Worm (Caenorhabditis elegans) whole organism, young adult: ENCODE results near the gene pcp-3.
A peak's percentile ranks its signal among the peaks of the same experiment; 100 is the strongest.

Experiments
- B0336.3 ChIP-seq: fragments of 200-800 bp; sonication (Bioruptor generic); IDR thresholded peaks from 2 replicates; pipeline ENCODE4 v1.3.6; 2022; ENCODE audit warnings: missing genetic modification characterization, missing compliant biosample characterization
- D2030.7 ChIP-seq: fragments of 200-800 bp; sonication (Bioruptor generic); IDR thresholded peaks from 2 replicates; pipeline ENCODE4 v1.3.6; 2022; ENCODE audit warnings: missing genetic modification reagents, missing genetic modification characterization, missing compliant biosample characterization
- F10E7.11 ChIP-seq: sonication (generic microtip); optimal IDR thresholded peaks from 2 replicates; lab custom pipeline; 2017; ENCODE audit warnings: mild to moderate bottlenecking, missing genetic modification characterization, moderate library complexity, missing compliant biosample characterization
- F22D6.2 ChIP-seq: sonication (generic microtip); optimal IDR thresholded peaks from 2 replicates; lab custom pipeline; 2016; ENCODE audit warnings: mild to moderate bottlenecking, missing genetic modification characterization, missing compliant biosample characterization
- F23B12.7 ChIP-seq: sonication (generic microtip); optimal IDR thresholded peaks from 2 replicates; lab custom pipeline; 2017; ENCODE audit warnings: missing genetic modification characterization, mild to moderate bottlenecking, missing compliant biosample characterization, antibody characterized with exemption, moderate library complexity; ENCODE audit not compliant: insufficient read depth
- F33H1.4 ChIP-seq: fragments of 200-800 bp; sonication (Bioruptor generic); IDR thresholded peaks from 2 replicates; pipeline ENCODE4 v1.3.6; 2022; ENCODE audit warnings: missing genetic modification reagents, missing genetic modification characterization, missing compliant biosample characterization
- F39B2.1 ChIP-seq: fragments of 200-800 bp; sonication (Bioruptor generic); IDR thresholded peaks from 2 replicates; pipeline ENCODE4 v1.3.6; 2022; ENCODE audit warnings: missing genetic modification reagents, missing genetic modification characterization, missing compliant biosample characterization
- F49E8.2 ChIP-seq: sonication (generic microtip); optimal IDR thresholded peaks from 3 replicates; lab custom pipeline; 2017; ENCODE audit warnings: missing genetic modification characterization, mild to moderate bottlenecking, missing compliant biosample characterization, antibody characterized with exemption, moderate library complexity; ENCODE audit not compliant: insufficient read depth
- K11D2.4 ChIP-seq: fragments of 200-800 bp; sonication (Bioruptor generic); IDR thresholded peaks from 2 replicates; pipeline ENCODE4 v1.3.6; 2022; ENCODE audit warnings: missing genetic modification reagents, missing genetic modification characterization, missing compliant biosample characterization
- T07F8.4 ChIP-seq: sonication (generic microtip); optimal IDR thresholded peaks from 2 replicates; lab custom pipeline; 2016; ENCODE audit warnings: mild to moderate bottlenecking, missing genetic modification characterization, moderate library complexity, missing compliant biosample characterization
- T26A5.8 ChIP-seq: sonication (generic microtip); optimal IDR thresholded peaks from 2 replicates; lab custom pipeline; 2016; ENCODE audit warnings: missing genetic modification characterization, missing compliant biosample characterization
- Y53F4B.3 ChIP-seq: fragments of 200-800 bp; sonication (Bioruptor generic); IDR thresholded peaks from 2 replicates; pipeline ENCODE4 v1.3.6; 2022; ENCODE audit warnings: missing genetic modification reagents, missing genetic modification characterization, missing compliant biosample characterization
- Y53G8AR.9 ChIP-seq: fragments of 200-800 bp; sonication (Bioruptor generic); conservative IDR thresholded peaks from 2 replicates; pipeline ENCODE4 v1.3.6; 2022; ENCODE audit warnings: missing genetic modification reagents, missing genetic modification characterization, missing compliant biosample characterization
- Y56A3A.18 ChIP-seq: fragments of 200-800 bp; sonication (Bioruptor generic); IDR thresholded peaks from 2 replicates; pipeline ENCODE4 v1.3.6; 2022; ENCODE audit warnings: missing genetic modification reagents, missing genetic modification characterization, missing compliant biosample characterization
- Y79H2A.3 ChIP-seq: fragments of 200-800 bp; sonication (Bioruptor generic); conservative IDR thresholded peaks from 2 replicates; pipeline ENCODE4 v1.3.6; 2022; ENCODE audit warnings: missing genetic modification reagents, missing genetic modification characterization, missing compliant biosample characterization
- attf-5 ChIP-seq: fragments of 200-800 bp; sonication (Bioruptor generic); optimal IDR thresholded peaks from 2 replicates; lab custom pipeline; 2018; ENCODE audit warnings: mild to moderate bottlenecking, missing genetic modification characterization, missing compliant biosample characterization
- attf-6 ChIP-seq: fragments of 200-800 bp; sonication (Bioruptor generic); IDR thresholded peaks from 2 replicates; pipeline ENCODE4 v1.3.6; 2022; ENCODE audit warnings: missing genetic modification reagents, missing genetic modification characterization, missing compliant biosample characterization
- bed-1 ChIP-seq: fragments of 200-800 bp; sonication (Bioruptor generic); IDR thresholded peaks from 2 replicates; pipeline ENCODE4 v1.3.6; 2022; ENCODE audit warnings: missing genetic modification reagents, missing genetic modification characterization, missing compliant biosample characterization
- cebp-1 ChIP-seq, 2 experiments: fragments of 200-800 bp in 1 of 2; sonication (Bioruptor generic) in 1 of 2; sonication (generic microtip) in 1 of 2; IDR thresholded peaks in 1 of 2; optimal IDR thresholded peaks in 1 of 2; 2 replicates each; pipeline versions ENCODE4 v1.3.6 to Lab custom; 2017 to 2022; ENCODE audit warnings: missing compliant biosample characterization in 2 of 2, missing genetic modification characterization in 2 of 2, mild to moderate bottlenecking in 1 of 2, missing genetic modification reagents in 1 of 2, moderate library complexity in 1 of 2
- ceh-79 ChIP-seq: sonication (generic microtip); optimal IDR thresholded peaks from 2 replicates; lab custom pipeline; 2017; ENCODE audit warnings: mild to moderate bottlenecking, missing genetic modification characterization, missing compliant biosample characterization
- dox-1 ChIP-seq: fragments of 200-800 bp; sonication (Bioruptor generic); IDR thresholded peaks from 2 replicates; pipeline ENCODE4 v1.3.6; 2022; ENCODE audit warnings: missing genetic modification reagents, missing genetic modification characterization, missing compliant biosample characterization
- ekl-4 ChIP-seq: fragments of 200-800 bp; sonication (Bioruptor generic); IDR thresholded peaks from 2 replicates; pipeline ENCODE4 v1.3.6; 2022; ENCODE audit warnings: missing genetic modification reagents, missing genetic modification characterization, missing compliant biosample characterization
- hlh-12 ChIP-seq: sonication (generic microtip); optimal IDR thresholded peaks from 2 replicates; lab custom pipeline; 2016; ENCODE audit warnings: missing genetic modification characterization, missing compliant biosample characterization
- hsf-1 ChIP-seq: fragments of 200-800 bp; sonication (Bioruptor generic); IDR thresholded peaks from 2 replicates; pipeline ENCODE4 v1.3.6; 2022; ENCODE audit warnings: missing genetic modification reagents, missing genetic modification characterization, missing compliant biosample characterization
- let-607 ChIP-seq, 2 experiments: fragments of 200-800 bp in 1 of 2; sonication (Bioruptor generic) in 1 of 2; sonication (generic microtip) in 1 of 2; optimal IDR thresholded peaks; 2 replicates each; lab custom pipeline; 2016 to 2018; ENCODE audit warnings: mild to moderate bottlenecking in 2 of 2, missing compliant biosample characterization in 2 of 2, missing genetic modification characterization in 2 of 2, moderate library complexity in 2 of 2, missing genotype in 1 of 2
- lin-54 ChIP-seq: fragments of 200-800 bp; sonication (Bioruptor generic); optimal IDR thresholded peaks from 2 replicates; lab custom pipeline; 2018; ENCODE audit warnings: mild to moderate bottlenecking, missing genetic modification characterization, missing compliant biosample characterization
- lir-1 ChIP-seq: fragments of 200-800 bp; sonication (Bioruptor generic); conservative IDR thresholded peaks from 2 replicates; pipeline ENCODE4 v1.3.6; 2022; ENCODE audit warnings: missing genetic modification reagents, missing genetic modification characterization, missing compliant biosample characterization
- lsl-1 ChIP-seq: fragments of 200-800 bp; sonication (Bioruptor generic); optimal IDR thresholded peaks from 2 replicates; lab custom pipeline; 2018; ENCODE audit warnings: mild to moderate bottlenecking, missing genetic modification characterization, moderate library complexity, missing compliant biosample characterization
- madf-10 ChIP-seq: sonication (generic microtip); optimal IDR thresholded peaks from 2 replicates; lab custom pipeline; 2016; ENCODE audit warnings: mild to moderate bottlenecking, missing genetic modification characterization, missing compliant biosample characterization
- madf-8 ChIP-seq: fragments of 200-800 bp; sonication (Bioruptor generic); conservative IDR thresholded peaks from 2 replicates; pipeline ENCODE4 v1.3.6; 2022; ENCODE audit warnings: missing genetic modification reagents, missing genetic modification characterization, missing compliant biosample characterization
- mxl-1 ChIP-seq: sonication (generic microtip); optimal IDR thresholded peaks from 2 replicates; lab custom pipeline; 2016; ENCODE audit warnings: missing genetic modification characterization, missing compliant biosample characterization
- nhr-120 ChIP-seq: fragments of 200-800 bp; sonication (Bioruptor generic); IDR thresholded peaks from 2 replicates; pipeline ENCODE4 v1.3.6; 2022; ENCODE audit warnings: missing genetic modification characterization, missing compliant biosample characterization
- nhr-179 ChIP-seq: sonication (generic microtip); optimal IDR thresholded peaks from 2 replicates; lab custom pipeline; 2016; ENCODE audit warnings: mild to moderate bottlenecking, missing genetic modification characterization, missing compliant biosample characterization
- nhr-27 ChIP-seq: fragments of 200-800 bp; sonication (Bioruptor generic); optimal IDR thresholded peaks from 2 replicates; lab custom pipeline; 2018; ENCODE audit warnings: mild to moderate bottlenecking, missing genetic modification characterization, moderate library complexity, missing compliant biosample characterization
- nhr-90 ChIP-seq: sonication (generic microtip); optimal IDR thresholded peaks from 2 replicates; lab custom pipeline; 2016; ENCODE audit warnings: missing genotype, mild to moderate bottlenecking, missing genetic modification characterization, missing compliant biosample characterization
- pbrm-1 ChIP-seq: fragments of 200-800 bp; sonication (Bioruptor generic); IDR thresholded peaks from 2 replicates; pipeline ENCODE4 v1.3.6; 2022; ENCODE audit warnings: missing genetic modification reagents, missing genetic modification characterization, missing compliant biosample characterization
- rcor-1 ChIP-seq: fragments of 200-800 bp; sonication (Bioruptor generic); IDR thresholded peaks from 2 replicates; pipeline ENCODE4 v1.3.6; 2022; ENCODE audit warnings: missing genetic modification reagents, missing genetic modification characterization, missing compliant biosample characterization
- repo-1 ChIP-seq: sonication (generic microtip); optimal IDR thresholded peaks from 2 replicates; lab custom pipeline; 2017; ENCODE audit warnings: mild to moderate bottlenecking, missing genetic modification characterization, missing compliant biosample characterization
- snpc-1.1 ChIP-seq: sonication (generic microtip); optimal IDR thresholded peaks from 2 replicates; lab custom pipeline; 2017; ENCODE audit warnings: missing genetic modification characterization, mild to moderate bottlenecking, missing compliant biosample characterization, antibody characterized with exemption, moderate library complexity, missing genotype, missing genetic modification reagents; ENCODE audit not compliant: insufficient read depth
- snpc-3.4 ChIP-seq: sonication (generic microtip); optimal IDR thresholded peaks from 2 replicates; lab custom pipeline; 2017; ENCODE audit warnings: missing genetic modification characterization, mild to moderate bottlenecking, missing compliant biosample characterization, antibody characterized with exemption, moderate library complexity, missing genotype, missing genetic modification reagents
- tbp1 ChIP-seq: fragments of 200-800 bp; sonication (Bioruptor generic); optimal IDR thresholded peaks from 2 replicates; lab custom pipeline; 2018; ENCODE audit warnings: mild to moderate bottlenecking, missing genetic modification characterization, missing compliant biosample characterization
- tlf-1 ChIP-seq: fragments of 200-800 bp; sonication (Bioruptor generic); optimal IDR thresholded peaks from 2 replicates; lab custom pipeline; 2018; ENCODE audit warnings: mild to moderate bottlenecking, missing genetic modification characterization, missing compliant biosample characterization
- zfh-2 ChIP-seq: fragments of 200-800 bp; sonication (Bioruptor generic); conservative IDR thresholded peaks from 2 replicates; pipeline ENCODE4 v1.3.6; 2022; ENCODE audit warnings: missing genetic modification reagents, missing genetic modification characterization, missing compliant biosample characterization
- ztf-22 ChIP-seq: fragments of 200-800 bp; sonication (Bioruptor generic); optimal IDR thresholded peaks from 2 replicates; lab custom pipeline; 2018; ENCODE audit warnings: mild to moderate bottlenecking, missing genetic modification characterization, moderate library complexity, missing compliant biosample characterization
- ztf-26 ChIP-seq: sonication (generic microtip); optimal IDR thresholded peaks from 2 replicates; lab custom pipeline; 2017; ENCODE audit warnings: missing genetic modification characterization, missing compliant biosample characterization
- ztf-3 ChIP-seq: fragments of 200-800 bp; sonication (Bioruptor generic); optimal IDR thresholded peaks from 2 replicates; lab custom pipeline; 2018; ENCODE audit warnings: mild to moderate bottlenecking, missing genetic modification characterization, missing compliant biosample characterization

The pcp-3 gene

ce11 chrIV:9146819-9147518, 11.8 kb downstream of the pcp-3 start, which contains the start of the genes rpb-12 and aly-2 (continued):
- TF ChIP-seq ceh-79: no peak
- peak; percentile 61 for TF ChIP-seq tlf-1
- peak; percentile 67; the same call in 1 of the 2 replicates for TF ChIP-seq ekl-4
- 0 out of 2 replicates have a peak, but pooled peaks have one; percentile 23 for TF ChIP-seq Y79H2A.3 (GFP tag; lab: Robert Waterston, UW)
- 0 out of 2 replicates have a peak, but pooled peaks have one; percentile 39 for TF ChIP-seq Y53G8AR.9 (GFP tag; lab: Robert Waterston, UW)
- TF ChIP-seq madf-10 (tag; lab: Kevin White, UChicago): no peak
- TF ChIP-seq ztf-22 (GFP tag; lab: Kevin White, UChicago): no peak
- TF ChIP-seq nhr-27 (tag; lab: Kevin White, UChicago): no peak
- no peak for TF ChIP-seq Y53F4B.3 (GFP tag; lab: Robert Waterston, UW)
- peak; percentile 82 for TF ChIP-seq cebp-1 (GFP tag; IDR thresholded peaks at IDR 0.05; lab: Robert Waterston, UW)
- peak; percentile 93 for TF ChIP-seq cebp-1 (tag; optimal IDR thresholded peaks at IDR 0.05; lab: Kevin White, UChicago)
- TF ChIP-seq pbrm-1: peak; percentile 75
- TF ChIP-seq F22D6.2: no peak
- TF ChIP-seq hsf-1 (GFP tag; lab: Robert Waterston, UW): peak; percentile 82
- no peak for TF ChIP-seq nhr-179 (tag; lab: Kevin White, UChicago)
- TF ChIP-seq K11D2.4: no peak
- no peak for TF ChIP-seq mxl-1 (tag; lab: Kevin White, UChicago)
- TF ChIP-seq bed-1 (GFP tag; lab: Robert Waterston, UW): no peak
- peak; percentile 64 for TF ChIP-seq F49E8.2 (tag; lab: Kevin White, UChicago)
- TF ChIP-seq hlh-12 (tag; lab: Kevin White, UChicago): no peak
- no peak for TF ChIP-seq ztf-3 (GFP tag; lab: Kevin White, UChicago)
- peak; percentile 82 for TF ChIP-seq rcor-1
- TF ChIP-seq nhr-120 (GFP tag; lab: Robert Waterston, UW): no peak
- TF ChIP-seq T26A5.8: no peak
- TF ChIP-seq F23B12.7 (tag; lab: Kevin White, UChicago): peak; percentile 64
- TF ChIP-seq madf-8: peak; percentile 91
- peak; percentile 54 for TF ChIP-seq attf-5
- TF ChIP-seq repo-1 (tag; lab: Kevin White, UChicago): no peak
- TF ChIP-seq T07F8.4 (tag; lab: Kevin White, UChicago): no peak
- peak; percentile 91 for TF ChIP-seq D2030.7 (GFP tag; lab: Robert Waterston, UW)
- TF ChIP-seq B0336.3 (GFP tag; lab: Robert Waterston, UW): peak; percentile 74
- TF ChIP-seq nhr-90 (tag; lab: Kevin White, UChicago): no peak
- TF ChIP-seq snpc-1.1 (tag; lab: Kevin White, UChicago): peak; percentile 59
- peak; percentile 91 for TF ChIP-seq snpc-3.4 (tag; lab: Kevin White, UChicago)
- peak; percentile 68 for TF ChIP-seq lsl-1 (GFP tag; lab: Kevin White, UChicago)
- TF ChIP-seq F10E7.11: no peak
- peak; percentile 92 for TF ChIP-seq dox-1 (GFP tag; lab: Robert Waterston, UW)
- no peak for TF ChIP-seq Y56A3A.18 (GFP tag; lab: Robert Waterston, UW)
- no peak for TF ChIP-seq let-607 (tag; optimal IDR thresholded peaks at IDR 0.05; lab: Kevin White, UChicago)
- TF ChIP-seq F39B2.1: no peak
- peak; percentile 83 for TF ChIP-seq attf-6
- TF ChIP-seq ztf-26 (tag; lab: Kevin White, UChicago): no peak
- peak; percentile 81 for TF ChIP-seq lin-54 (GFP tag; lab: Kevin White, UChicago)
- peak; percentile 65; the same call in 1 of the 2 replicates for TF ChIP-seq lir-1 (GFP tag; lab: Robert Waterston, UW)
- peak; percentile 78 for TF ChIP-seq F33H1.4 (GFP tag; lab: Robert Waterston, UW)
- peak; percentile 58 for TF ChIP-seq tbp1
- no peak for TF ChIP-seq zfh-2
